Fruit fly (Drosophila melanogaster) whole organism, embryonic: ENCODE measurements around the gene rt.

Source experiments
- CG10209 ChIP-seq: fragments of 200-800 bp; sonication (Bioruptor generic); optimal IDR thresholded peaks from 3 replicates; lab custom pipeline; 2017; ENCODE audit warnings: missing biosample characterization, mild to moderate bottlenecking, missing genetic modification characterization, missing genetic modification reagents
- CG10267 ChIP-seq: fragments of 200-800 bp; sonication (Bioruptor generic); optimal IDR thresholded peaks from 2 replicates; lab custom pipeline; 2018; ENCODE audit warnings: missing biosample characterization, mild to moderate bottlenecking, missing genetic modification characterization, moderate library complexity
- CG10321 ChIP-seq: fragments of 200-800 bp; sonication (Bioruptor generic); IDR thresholded peaks from 2 replicates; pipeline ENCODE4 v1.3.6; 2022; ENCODE audit warnings: missing biosample characterization, missing genetic modification characterization
- CG10366 ChIP-seq: fragments of 200-800 bp; sonication (Bioruptor generic); IDR thresholded peaks from 2 replicates; pipeline ENCODE4 v1.3.6; 2022; ENCODE audit warnings: missing biosample characterization, missing genetic modification characterization
- CG10979 ChIP-seq: fragments of 200-800 bp; sonication (Bioruptor generic); optimal IDR thresholded peaks from 2 replicates; lab custom pipeline; 2018; ENCODE audit warnings: missing biosample characterization, mild to moderate bottlenecking, missing genetic modification characterization, moderate library complexity
- CG11456 ChIP-seq: fragments of 200-800 bp; sonication (Bioruptor generic); IDR thresholded peaks from 3 replicates; pipeline ENCODE4 v1.3.6; 2022; ENCODE audit warnings: missing biosample characterization, missing genetic modification characterization
- CG12071 ChIP-seq: fragments of 200-800 bp; sonication (Bioruptor generic); optimal IDR thresholded peaks from 3 replicates; lab custom pipeline; 2018; ENCODE audit warnings: missing biosample characterization, mild to moderate bottlenecking, missing genetic modification characterization
- CG12769 ChIP-seq: fragments of 200-800 bp; sonication (Bioruptor generic); optimal IDR thresholded peaks from 2 replicates; lab custom pipeline; 2019; ENCODE audit warnings: missing biosample characterization, mild to moderate bottlenecking, missing genetic modification characterization, moderate library complexity
- CG12942 ChIP-seq: fragments of 200-800 bp; sonication (Bioruptor generic); optimal IDR thresholded peaks from 3 replicates; lab custom pipeline; 2016; ENCODE audit warnings: missing biosample characterization, missing genetic modification characterization
- CG14667 ChIP-seq: fragments of 200-800 bp; sonication (Bioruptor generic); IDR thresholded peaks from 2 replicates; pipeline ENCODE4 v1.3.6; 2022; ENCODE audit warnings: missing biosample characterization, missing genetic modification characterization
- CG16863 ChIP-seq: fragments of 200-800 bp; sonication (Bioruptor generic); optimal IDR thresholded peaks from 3 replicates; lab custom pipeline; 2016; ENCODE audit warnings: missing biosample characterization, missing genetic modification characterization
- CG18262 ChIP-seq: fragments of 200-800 bp; optimal IDR thresholded peaks from 3 replicates; lab custom pipeline; 2019; ENCODE audit warnings: missing biosample characterization, mild to moderate bottlenecking, missing genetic modification characterization, moderate library complexity
- CG2678 ChIP-seq: fragments of 200-800 bp; sonication (Bioruptor generic); optimal IDR thresholded peaks from 3 replicates; lab custom pipeline; 2019; ENCODE audit warnings: missing biosample characterization, mild to moderate bottlenecking, missing genetic modification characterization, moderate library complexity
- CG31224 ChIP-seq: fragments of 200-800 bp; sonication (Bioruptor generic); IDR thresholded peaks from 2 replicates; pipeline ENCODE4 v1.3.6; 2022; ENCODE audit warnings: missing biosample characterization, missing genetic modification characterization
- CG33557 ChIP-seq: fragments of 200-800 bp; sonication (Bioruptor generic); optimal IDR thresholded peaks from 2 replicates; lab custom pipeline; 2019; ENCODE audit warnings: missing biosample characterization, mild to moderate bottlenecking, missing genetic modification characterization, moderate library complexity
- CG3838 ChIP-seq: fragments of 200-800 bp; sonication (Bioruptor generic); optimal IDR thresholded peaks from 3 replicates; lab custom pipeline; 2016; ENCODE audit warnings: missing biosample characterization, missing genetic modification characterization
- CG43689 ChIP-seq: fragments of 200-800 bp; sonication (Bioruptor generic); IDR thresholded peaks from 2 replicates; pipeline ENCODE4 v1.3.6; 2022; ENCODE audit warnings: missing biosample characterization, missing genetic modification characterization
- CG4617 ChIP-seq: fragments of 200-800 bp; sonication (Bioruptor generic); optimal IDR thresholded peaks from 3 replicates; lab custom pipeline; 2016; ENCODE audit warnings: missing biosample characterization, missing genetic modification characterization, borderline replicate concordance
- CG5180 ChIP-seq: fragments of 200-800 bp; sonication (Bioruptor generic); optimal IDR thresholded peaks from 3 replicates; lab custom pipeline; 2017; ENCODE audit warnings: missing biosample characterization, missing genetic modification characterization, mild to moderate bottlenecking, moderate library complexity, missing genetic modification reagents
- CG6272 ChIP-seq: fragments of 200-800 bp; sonication (Bioruptor generic); IDR thresholded peaks from 2 replicates; pipeline ENCODE4 v1.3.6; 2022; ENCODE audit warnings: missing biosample characterization, missing genetic modification characterization
- CG6854 ChIP-seq: fragments of 200-800 bp; sonication (Bioruptor generic); optimal IDR thresholded peaks from 3 replicates; lab custom pipeline; 2017; ENCODE audit warnings: missing biosample characterization, mild to moderate bottlenecking, missing genetic modification characterization
- CG7928 ChIP-seq: fragments of 200-800 bp; sonication (Bioruptor generic); optimal IDR thresholded peaks from 2 replicates; lab custom pipeline; 2017; ENCODE audit warnings: missing biosample characterization, mild to moderate bottlenecking, missing genetic modification characterization
- CG7963 ChIP-seq: fragments of 200-800 bp; sonication (Bioruptor generic); IDR thresholded peaks from 3 replicates; pipeline ENCODE4 v1.3.6; 2022; ENCODE audit warnings: missing biosample characterization, missing genetic modification characterization; ENCODE audit not compliant: partially characterized antibody
- CG7987 ChIP-seq: fragments of 200-800 bp; sonication (Bioruptor generic); optimal IDR thresholded peaks from 2 replicates; lab custom pipeline; 2018; ENCODE audit warnings: missing biosample characterization, mild to moderate bottlenecking, missing genetic modification characterization, moderate library complexity
- CG9797 ChIP-seq: fragments of 200-800 bp; sonication (Bioruptor generic); optimal IDR thresholded peaks from 3 replicates; lab custom pipeline; 2018; ENCODE audit warnings: missing biosample characterization, mild to moderate bottlenecking, missing genetic modification characterization
- CG9817 ChIP-seq: fragments of 200-800 bp; sonication (Bioruptor generic); optimal IDR thresholded peaks from 2 replicates; lab custom pipeline; 2018; ENCODE audit warnings: missing biosample characterization, mild to moderate bottlenecking, missing genetic modification characterization, moderate library complexity
- CTCF ChIP-seq: fragments of 200-800 bp; sonication (Bioruptor generic); optimal IDR thresholded peaks from 2 replicates; lab custom pipeline; 2017; ENCODE audit warnings: missing biosample characterization, mild to moderate bottlenecking, missing genetic modification characterization, moderate library complexity
- Chrac-16 ChIP-seq: fragments of 200-800 bp; sonication (Bioruptor generic); optimal IDR thresholded peaks from 3 replicates; lab custom pipeline; 2016; ENCODE audit warnings: missing biosample characterization, missing genetic modification characterization
- CkIIα-i1 ChIP-seq: fragments of 200-800 bp; sonication (Bioruptor generic); IDR thresholded peaks from 2 replicates; pipeline ENCODE4 v1.3.6; 2022; ENCODE audit warnings: missing biosample characterization, missing genetic modification characterization
- Dad ChIP-seq: fragments of 200-800 bp; sonication (Bioruptor generic); optimal IDR thresholded peaks from 3 replicates; lab custom pipeline; 2016; ENCODE audit warnings: missing biosample characterization, missing genetic modification characterization
- Eip74EF ChIP-seq, 2 experiments: fragments of 200-800 bp in 1 of 2; fragments of >200 bp in 1 of 2; sonication (Bioruptor generic) in 1 of 2; optimal IDR thresholded peaks; 2 replicates each; lab custom pipeline; 2017 to 2019; ENCODE audit warnings: missing biosample characterization in 2 of 2, missing genetic modification characterization in 2 of 2, mild to moderate bottlenecking in 1 of 2, moderate library complexity in 1 of 2
- Fer1 ChIP-seq: fragments of 200-800 bp; sonication (Bioruptor generic); optimal IDR thresholded peaks from 2 replicates; lab custom pipeline; 2017; ENCODE audit warnings: missing biosample characterization, mild to moderate bottlenecking, missing genetic modification characterization
- Gug ChIP-seq: fragments of 200-800 bp; sonication (Bioruptor generic); IDR thresholded peaks from 4 replicates; pipeline ENCODE4 v1.3.6; 2022; ENCODE audit warnings: missing biosample characterization, missing genetic modification characterization
- HLH54F ChIP-seq: fragments of 200-800 bp; sonication (Bioruptor generic); optimal IDR thresholded peaks from 3 replicates; lab custom pipeline; 2016; ENCODE audit warnings: missing biosample characterization, missing genetic modification characterization
- Hsf ChIP-seq: fragments of 200-800 bp; sonication (Bioruptor generic); optimal IDR thresholded peaks from 3 replicates; lab custom pipeline; 2016; ENCODE audit warnings: missing biosample characterization, missing genetic modification characterization
- NC2α ChIP-seq: fragments of 200-800 bp; sonication (Bioruptor generic); optimal IDR thresholded peaks from 2 replicates; lab custom pipeline; 2016; ENCODE audit warnings: missing biosample characterization, missing genetic modification characterization
- Opbp ChIP-seq: fragments of 200-800 bp; sonication (Bioruptor generic); IDR thresholded peaks from 3 replicates; pipeline ENCODE4 v1.3.6; 2022; ENCODE audit warnings: missing biosample characterization, missing genetic modification characterization; ENCODE audit not compliant: partially characterized antibody
- Rx ChIP-seq: fragments of 200-800 bp; sonication (Bioruptor generic); IDR thresholded peaks from 2 replicates; pipeline ENCODE4 v1.3.6; 2022; ENCODE audit warnings: missing biosample characterization, missing genetic modification characterization
- Scr ChIP-seq: fragments of 200-800 bp; sonication (Bioruptor generic); IDR thresholded peaks from 2 replicates; pipeline ENCODE4 v1.3.6; 2022; ENCODE audit warnings: missing biosample characterization, missing genetic modification characterization; ENCODE audit not compliant: partially characterized antibody
- caup ChIP-seq: fragments of 200-800 bp; sonication (Bioruptor generic); optimal IDR thresholded peaks from 3 replicates; lab custom pipeline; 2017; ENCODE audit warnings: missing biosample characterization, mild to moderate bottlenecking, missing genetic modification characterization, moderate library complexity; ENCODE audit not compliant: severe bottlenecking
- da ChIP-seq: fragments of 200-800 bp; sonication (Bioruptor generic); optimal IDR thresholded peaks from 2 replicates; lab custom pipeline; 2016; ENCODE audit warnings: missing biosample characterization, missing genetic modification characterization
- fd96Cb ChIP-seq: fragments of 200-800 bp; sonication (Bioruptor generic); optimal IDR thresholded peaks from 2 replicates; lab custom pipeline; 2018; ENCODE audit warnings: missing biosample characterization, mild to moderate bottlenecking, missing genetic modification characterization, moderate library complexity
- nerfin-1 ChIP-seq: fragments of 200-800 bp; sonication (Bioruptor generic); optimal IDR thresholded peaks from 3 replicates; lab custom pipeline; 2019; ENCODE audit warnings: missing biosample characterization, mild to moderate bottlenecking, missing genetic modification characterization, moderate library complexity
- pros ChIP-seq: fragments of 200-800 bp; sonication (Bioruptor generic); optimal IDR thresholded peaks from 3 replicates; lab custom pipeline; 2019; ENCODE audit warnings: missing biosample characterization, mild to moderate bottlenecking, missing genetic modification characterization, moderate library complexity
- repo ChIP-seq: fragments of 200-800 bp; sonication (Bioruptor generic); optimal IDR thresholded peaks from 2 replicates; lab custom pipeline; 2016; ENCODE audit warnings: missing biosample characterization, missing genetic modification characterization
- ttk ChIP-seq: fragments of 200-800 bp; sonication (Bioruptor generic); IDR thresholded peaks from 2 replicates; pipeline ENCODE4 v2.1.2; 2022; ENCODE audit warnings: missing biosample characterization, missing genetic modification characterization
- twi ChIP-seq: fragments of 200-800 bp; optimal IDR thresholded peaks from 2 replicates; lab custom pipeline; 2019; ENCODE audit warnings: missing biosample characterization, mild to moderate bottlenecking, missing genetic modification characterization, moderate library complexity
- wor ChIP-seq: fragments of 200-800 bp; sonication (Bioruptor generic); IDR thresholded peaks from 2 replicates; pipeline ENCODE4 v1.3.6; 2022; ENCODE audit warnings: missing biosample characterization, missing genetic modification characterization
- z ChIP-seq: fragments of 200-800 bp; sonication (Bioruptor generic); IDR thresholded peaks from 3 replicates; pipeline ENCODE4 v1.3.6; 2022; ENCODE audit warnings: missing biosample characterization, missing genetic modification characterization

rt gene

DNA sequence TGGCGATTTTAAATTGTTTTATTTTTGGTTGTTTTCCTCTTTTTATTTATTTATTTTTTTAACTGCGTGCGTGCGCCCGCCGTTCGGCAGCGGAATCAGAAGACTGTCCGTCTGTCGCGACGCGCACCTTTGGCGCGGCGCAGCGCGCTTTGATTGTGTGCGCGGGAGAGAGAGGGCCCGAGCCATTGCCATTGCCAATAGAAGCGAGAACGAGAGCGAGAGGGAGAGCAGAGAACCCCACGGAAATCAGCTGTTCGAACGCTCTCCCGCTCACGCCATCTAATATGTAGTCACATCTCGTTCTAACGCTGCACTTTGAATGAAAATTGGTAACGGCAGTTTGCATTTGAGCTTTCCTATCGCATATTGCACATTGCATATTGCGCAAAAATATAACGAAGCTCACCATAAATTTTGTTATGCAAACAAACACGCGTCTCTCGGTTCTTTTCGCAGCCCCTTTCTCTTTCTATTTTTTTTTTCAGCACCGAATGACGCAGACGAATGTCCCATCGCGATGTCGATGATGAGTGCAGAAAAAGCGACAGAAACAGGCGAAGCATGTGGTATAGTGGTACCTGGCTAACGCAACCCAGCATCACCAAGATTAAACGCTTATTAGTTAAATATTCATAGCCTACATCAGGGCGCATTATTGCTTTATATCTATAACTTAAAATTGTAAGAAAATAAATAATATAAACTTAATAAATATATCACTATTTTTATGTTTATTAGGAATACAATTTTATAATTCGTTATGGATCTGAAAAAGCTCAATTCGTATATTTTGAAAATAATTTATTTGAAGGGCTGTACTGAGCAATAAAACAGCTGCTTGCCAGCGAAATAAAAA is 53.0 kb downstream of the rt start (continued):
- TF ChIP-seq Chrac-16 (no peak), CG7928 (GFP tag; lab: Kevin White, UChicago) (no peak), CG7963 (GFP tag; lab: Robert Waterston, UW) (no peak), CG43689 (GFP tag; lab: Robert Waterston, UW) (no peak), CG4617 (GFP tag; lab: Kevin White, UChicago) (no peak), CG7987 (GFP tag; lab: Kevin White, UChicago) (no peak), twi (tag; lab: Kevin White, UChicago) (no peak), Fer1 (GFP tag; lab: Kevin White, UChicago) (no peak), Dad (GFP tag; lab: Kevin White, UChicago) (no peak), CkIIα-i1 (GFP tag; lab: Robert Waterston, UW) (no peak), CG2678 (tag; lab: Kevin White, UChicago) (peak; percentile 60), CTCF (GFP tag; lab: Kevin White, UChicago) (no peak), CG18262 (tag; lab: Kevin White, UChicago) (no peak), CG9817 (tag; lab: Kevin White, UChicago) (no peak), CG16863 (GFP tag; lab: Kevin White, UChicago) (no peak), caup (GFP tag; lab: Kevin White, UChicago) (no peak), CG10267 (no peak), CG6854 (GFP tag; lab: Kevin White, UChicago) (no peak), CG6272 (GFP tag; lab: Robert Waterston, UW) (no peak), repo (no peak), CG14667 (GFP tag; lab: Robert Waterston, UW) (no peak), CG9797 (GFP tag; lab: Kevin White, UChicago) (no peak), Scr (no peak), wor (GFP tag; lab: Robert Waterston, UW) (no peak), da (no peak), Rx (GFP tag; lab: Robert Waterston, UW) (no peak), CG5180 (GFP tag; lab: Kevin White, UChicago) (no peak), Eip74EF (GFP tag; optimal IDR thresholded peaks at IDR 0.05; lab: Kevin White, UChicago) (no peak), CG10209 (GFP tag; lab: Kevin White, UChicago) (peak; percentile 12), HLH54F (GFP tag; lab: Kevin White, UChicago) (no peak), CG10321 (peak; percentile 65; the same call in 1 of the 2 replicates), CG12769 (tag; lab: Kevin White, UChicago) (no peak), CG12942 (GFP tag; lab: Kevin White, UChicago) (no peak), Opbp (0 out of 3 replicates have a peak, but pooled peaks have one; percentile 23), fd96Cb (no peak), CG33557 (GFP tag; lab: Kevin White, UChicago) (no peak), CG10366 (GFP tag; lab: Robert Waterston, UW) (no peak), z (GFP tag; lab: Robert Waterston, UW) (0 out of 3 replicates have a peak, but pooled peaks have one; percentile 15), CG10979 (tag; lab: Kevin White, UChicago) (no peak), CG11456 (0 out of 3 replicates have a peak, but pooled peaks have one; percentile 26), Gug (GFP tag; lab: Robert Waterston, UW) (no peak; the same call in 3 of the 4 replicates), CG31224 (GFP tag; lab: Robert Waterston, UW) (no peak), ttk (GFP tag; lab: Robert Waterston, UW) (no peak), CG3838 (GFP tag; lab: Kevin White, UChicago) (no peak), CG12071 (GFP tag; lab: Kevin White, UChicago) (no peak), NC2α (GFP tag; lab: Kevin White, UChicago) (no peak), nerfin-1 (tag; lab: Kevin White, UChicago) (no peak), pros (no peak), Hsf (GFP tag; lab: Kevin White, UChicago) (no peak)
